Worm (Caenorhabditis elegans) whole organism, L4 larva: ENCODE results near the gene R12H7.4.

ENCODE experiments used
- F26F4.8 ChIP-seq: fragments of 200-800 bp; sonication (Bioruptor generic); conservative IDR thresholded peaks from 2 replicates; pipeline ENCODE4 v1.3.6; 2022; ENCODE audit warnings: missing genetic modification characterization, missing compliant biosample characterization
- R02D3.7 ChIP-seq: fragments of 150-350 bp; sonication (generic microtip); optimal IDR thresholded peaks from 3 replicates; lab custom pipeline; 2014; ENCODE audit warnings: missing biosample characterization, missing genetic modification characterization
- ama-1 ChIP-seq: fragments of 150-350 bp; optimal IDR thresholded peaks from 2 replicates; lab custom pipeline; 2014; ENCODE audit warnings: inconsistent platforms, mixed read lengths
- ctbp-1 ChIP-seq: fragments of 200-800 bp; sonication (Bioruptor generic); IDR thresholded peaks from 2 replicates; pipeline ENCODE4 v1.3.6; 2022; ENCODE audit warnings: missing genetic modification reagents, missing genetic modification characterization, missing compliant biosample characterization
- daf-8 ChIP-seq: fragments of 200-800 bp; sonication (Bioruptor generic); IDR thresholded peaks from 2 replicates; pipeline ENCODE4 v1.3.6; 2022; ENCODE audit warnings: missing genetic modification characterization, missing compliant biosample characterization
- lim-7 ChIP-seq: fragments of 200-800 bp; sonication (Bioruptor generic); IDR thresholded peaks from 2 replicates; pipeline ENCODE4 v1.3.6; 2022; ENCODE audit warnings: missing genetic modification characterization, missing compliant biosample characterization
- lin-38 ChIP-seq: fragments of 200-800 bp; sonication (Bioruptor generic); IDR thresholded peaks from 2 replicates; pipeline ENCODE4 v1.3.6; 2022; ENCODE audit warnings: missing genetic modification reagents, missing genetic modification characterization, missing compliant biosample characterization
- mxl-2 ChIP-seq: fragments of 200-800 bp; sonication (Bioruptor generic); conservative IDR thresholded peaks from 2 replicates; pipeline ENCODE4 v1.3.6; 2022; ENCODE audit warnings: missing genetic modification reagents, missing genetic modification characterization, missing compliant biosample characterization
- nhr-11 ChIP-seq: fragments of 150-350 bp; optimal IDR thresholded peaks from 2 replicates; lab custom pipeline; 2014; ENCODE audit warnings: missing biosample characterization, missing genetic modification characterization
- nhr-6 ChIP-seq: fragments of 150-350 bp; optimal IDR thresholded peaks from 2 replicates; lab custom pipeline; 2014; ENCODE audit warnings: missing biosample characterization, missing genetic modification characterization
- nhr-76 ChIP-seq: fragments of 150-350 bp; optimal IDR thresholded peaks from 2 replicates; lab custom pipeline; 2014; ENCODE audit warnings: missing biosample characterization, missing genetic modification characterization
- nhr-77 ChIP-seq: fragments of 150-350 bp; optimal IDR thresholded peaks from 2 replicates; lab custom pipeline; 2014; ENCODE audit warnings: missing biosample characterization, missing genetic modification characterization
- snpc-4 ChIP-seq: fragments of 150-350 bp; optimal IDR thresholded peaks from 2 replicates; lab custom pipeline; 2014; ENCODE audit warnings: missing biosample characterization, missing genetic modification characterization
- zfp-2 ChIP-seq: sonication (generic microtip); optimal IDR thresholded peaks from 2 replicates; lab custom pipeline; 2016; ENCODE audit warnings: mild to moderate bottlenecking, missing genetic modification characterization, missing compliant biosample characterization

DNA sequence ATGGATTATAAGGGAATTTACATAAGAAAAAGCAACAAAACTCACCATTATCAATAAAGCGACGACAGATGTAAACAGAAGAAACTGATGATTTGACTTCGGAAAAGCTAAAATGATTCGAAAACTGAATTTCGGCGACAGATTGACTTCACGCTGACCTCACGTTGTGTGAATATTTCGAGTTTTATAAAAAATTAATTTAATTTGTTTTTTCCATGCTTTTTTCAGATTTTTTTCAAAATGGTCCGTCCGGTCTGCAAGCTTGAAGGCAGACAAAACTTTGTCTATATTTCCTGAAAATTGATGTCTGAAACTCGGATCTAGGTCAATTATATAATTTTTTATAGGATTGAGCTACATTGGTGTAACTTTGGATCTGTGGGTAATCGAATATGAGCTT lies 25.3 kb downstream of the R12H7.4 start, which contains the start of gene K08H2.5:
- TF ChIP-seq ctbp-1 (no peak), daf-8 (GFP tag; lab: Robert Waterston, UW) (no peak), snpc-4 (tag; lab: Kevin White, UChicago) (no peak), nhr-6 (tag; lab: Kevin White, UChicago) (no peak), F26F4.8 (GFP tag; lab: Robert Waterston, UW) (no peak), ama-1 (no peak), lim-7 (GFP tag; lab: Robert Waterston, UW) (no peak), zfp-2 (tag; lab: Kevin White, UChicago) (no peak), lin-38 (GFP tag; lab: Robert Waterston, UW) (no peak), R02D3.7 (tag; lab: Kevin White, UChicago) (no peak), mxl-2 (GFP tag; lab: Robert Waterston, UW) (no peak), nhr-76 (tag; lab: Kevin White, UChicago) (no peak), nhr-11 (tag; lab: Kevin White, UChicago) (no peak), nhr-77 (no peak)
